Worm (Caenorhabditis elegans) whole organism, L3 larva: Measurements from ENCODE around the gene K09C4.7.

ENCODE experiments used
- R02D3.7 ChIP-seq: fragments of 150-350 bp; optimal IDR thresholded peaks from 2 replicates; lab custom pipeline; 2014; ENCODE audit warnings: missing biosample characterization, missing genetic modification characterization
- ZK546.5 ChIP-seq: sonication (generic microtip); optimal IDR thresholded peaks from 2 replicates; lab custom pipeline; 2017; ENCODE audit warnings: missing biosample characterization, missing genetic modification characterization
- ceh-28 ChIP-seq: fragments of 150-350 bp; optimal IDR thresholded peaks from 2 replicates; lab custom pipeline; 2014; ENCODE audit warnings: missing biosample characterization, missing genetic modification reagents, missing genetic modification characterization
- ceh-82 ChIP-seq: fragments of 150-350 bp; optimal IDR thresholded peaks from 2 replicates; lab custom pipeline; 2014; ENCODE audit warnings: missing biosample characterization, missing genetic modification characterization
- daf-12 ChIP-seq: fragments of 150-350 bp; optimal IDR thresholded peaks from 2 replicates; lab custom pipeline; 2014; ENCODE audit warnings: missing biosample characterization, missing genetic modification reagents, missing genetic modification characterization
- egl-27 ChIP-seq: sonication (generic microtip); optimal IDR thresholded peaks from 4 replicates; lab custom pipeline; 2017; ENCODE audit warnings: missing biosample characterization, missing genetic modification reagents, missing genetic modification characterization
- egl-5 ChIP-seq: fragments of 150-350 bp; optimal IDR thresholded peaks from 2 replicates; lab custom pipeline; 2017; ENCODE audit warnings: missing biosample characterization, missing genetic modification reagents, missing genetic modification characterization, inconsistent platforms
- elt-1 ChIP-seq: fragments of 150-350 bp; optimal IDR thresholded peaks from 2 replicates; lab custom pipeline; 2014; ENCODE audit warnings: missing biosample characterization, missing genetic modification characterization
- elt-2 ChIP-seq: sonication (generic microtip); optimal IDR thresholded peaks from 2 replicates; lab custom pipeline; 2016; ENCODE audit warnings: missing genetic modification reagents, mild to moderate bottlenecking, missing genetic modification characterization, missing compliant biosample characterization
- eor-1 ChIP-seq, 2 experiments: fragments of 150-350 bp; optimal IDR thresholded peaks; 2 replicates each; lab custom pipeline; 2014 to 2018; ENCODE audit warnings: missing biosample characterization in 2 of 2, missing genetic modification characterization in 2 of 2
- fkh-10 ChIP-seq: sonication (generic microtip); optimal IDR thresholded peaks from 2 replicates; lab custom pipeline; 2017; ENCODE audit warnings: missing biosample characterization, missing genetic modification reagents, missing genetic modification characterization
- fkh-2 ChIP-seq: fragments of 150-350 bp; optimal IDR thresholded peaks from 2 replicates; lab custom pipeline; 2014; ENCODE audit warnings: missing biosample characterization, missing genetic modification reagents, missing genetic modification characterization
- fos-1 ChIP-seq: fragments of 150-350 bp; optimal IDR thresholded peaks from 2 replicates; lab custom pipeline; 2014; ENCODE audit warnings: missing biosample characterization, missing genetic modification characterization
- hmg-11 ChIP-seq: sonication (generic microtip); optimal IDR thresholded peaks from 2 replicates; lab custom pipeline; 2016; ENCODE audit warnings: missing genetic modification characterization, missing compliant biosample characterization
- jun-1 ChIP-seq: fragments of 150-350 bp; optimal IDR thresholded peaks from 2 replicates; lab custom pipeline; 2014; ENCODE audit warnings: missing biosample characterization, missing genetic modification reagents, missing genetic modification characterization
- lin-15B ChIP-seq: fragments of 150-350 bp; optimal IDR thresholded peaks from 2 replicates; lab custom pipeline; 2014; ENCODE audit warnings: missing biosample characterization, missing genetic modification characterization
- lin-39 ChIP-seq: fragments of 150-350 bp; optimal IDR thresholded peaks from 2 replicates; lab custom pipeline; 2018; ENCODE audit warnings: missing biosample characterization, missing genetic modification reagents, missing genetic modification characterization
- lsy-12 ChIP-seq: sonication (generic microtip); optimal IDR thresholded peaks from 2 replicates; lab custom pipeline; 2016; ENCODE audit warnings: mild to moderate bottlenecking, missing genetic modification characterization, missing compliant biosample characterization
- mdl-1 ChIP-seq: fragments of 150-350 bp; optimal IDR thresholded peaks from 2 replicates; lab custom pipeline; 2014; ENCODE audit warnings: missing biosample characterization, missing genetic modification characterization
- nhr-12 ChIP-seq: fragments of 150-350 bp; optimal IDR thresholded peaks from 2 replicates; lab custom pipeline; 2014; ENCODE audit warnings: missing biosample characterization, missing genetic modification characterization
- nhr-23 ChIP-seq: fragments of 150-350 bp; optimal IDR thresholded peaks from 2 replicates; lab custom pipeline; 2014; ENCODE audit warnings: missing biosample characterization, missing genetic modification reagents, missing genetic modification characterization
- nhr-237 ChIP-seq: fragments of 150-350 bp; optimal IDR thresholded peaks from 2 replicates; lab custom pipeline; 2014; ENCODE audit warnings: missing biosample characterization, missing genetic modification characterization
- nhr-25 ChIP-seq: sonication (generic microtip); optimal IDR thresholded peaks from 2 replicates; lab custom pipeline; 2017; ENCODE audit warnings: missing biosample characterization, missing genetic modification characterization
- nhr-28 ChIP-seq: fragments of 150-350 bp; optimal IDR thresholded peaks from 2 replicates; lab custom pipeline; 2014; ENCODE audit warnings: missing biosample characterization, missing genetic modification characterization
- nhr-43 ChIP-seq: sonication (generic microtip); optimal IDR thresholded peaks from 2 replicates; lab custom pipeline; 2016; ENCODE audit warnings: mild to moderate bottlenecking, missing genetic modification characterization, missing compliant biosample characterization; ENCODE audit not compliant: poor library complexity, severe bottlenecking
- nhr-76 ChIP-seq: fragments of 150-350 bp; sonication (generic microtip); optimal IDR thresholded peaks from 5 replicates; lab custom pipeline; 2014; ENCODE audit warnings: missing biosample characterization, missing genetic modification characterization
- nhr-77 ChIP-seq: fragments of 150-350 bp; optimal IDR thresholded peaks from 2 replicates; lab custom pipeline; 2014; ENCODE audit warnings: missing biosample characterization, missing genetic modification characterization
- pha-4 ChIP-seq: fragments of 150-350 bp; optimal IDR thresholded peaks from 2 replicates; lab custom pipeline; 2014; ENCODE audit warnings: missing biosample characterization, missing genetic modification reagents, missing genetic modification characterization
- pqm-1 ChIP-seq: fragments of 150-350 bp; optimal IDR thresholded peaks from 2 replicates; lab custom pipeline; 2017; ENCODE audit warnings: missing biosample characterization, missing genetic modification characterization, inconsistent platforms
- sea-2 ChIP-seq: fragments of 150-350 bp; sonication (generic microtip); optimal IDR thresholded peaks from 4 replicates; lab custom pipeline; 2014; ENCODE audit warnings: missing biosample characterization, missing genetic modification reagents, missing genetic modification characterization
- skn-1 ChIP-seq: fragments of 150-350 bp; optimal IDR thresholded peaks from 2 replicates; lab custom pipeline; 2014; ENCODE audit warnings: missing biosample characterization, missing genetic modification characterization
- snpc-4 ChIP-seq: fragments of 150-350 bp; optimal IDR thresholded peaks from 2 replicates; lab custom pipeline; 2014; ENCODE audit warnings: missing biosample characterization, missing genetic modification characterization
- tbx-2 ChIP-seq: sonication (generic microtip); optimal IDR thresholded peaks from 2 replicates; lab custom pipeline; 2016; ENCODE audit warnings: mild to moderate bottlenecking, missing genetic modification characterization, missing compliant biosample characterization
- unc-62 ChIP-seq: fragments of 150-350 bp; sonication (generic microtip); optimal IDR thresholded peaks from 4 replicates; lab custom pipeline; 2014; ENCODE audit warnings: missing biosample characterization, missing genetic modification reagents, missing genetic modification characterization
- ztf-11 ChIP-seq: fragments of 150-350 bp; optimal IDR thresholded peaks from 2 replicates; lab custom pipeline; 2014; ENCODE audit warnings: missing biosample characterization, missing genetic modification characterization
- ztf-4 ChIP-seq: fragments of 150-350 bp; optimal IDR thresholded peaks from 2 replicates; lab custom pipeline; 2014; ENCODE audit warnings: missing biosample characterization, missing genetic modification characterization

K09C4.7 gene

ce11 chrX:3244402-3244801 lies 28.3 kb upstream of the K09C4.7 start:
- TF ChIP-seq pqm-1 (tag; lab: Kevin White, UChicago) = peak; percentile 23
- TF ChIP-seq elt-2 (tag; lab: Kevin White, UChicago) = peak; percentile 65
- no peak for TF ChIP-seq fos-1 (tag; lab: Kevin White, UChicago)

- TF ChIP-seq hmg-11 (tag; lab: Kevin White, UChicago) = peak; percentile 20
- peak; percentile 49 for TF ChIP-seq nhr-23
- TF ChIP-seq pqm-1 (tag; lab: Kevin White, UChicago) = peak; percentile 39
- TF ChIP-seq lin-15B (tag; lab: Kevin White, UChicago) = peak; percentile 35
- TF ChIP-seq mdl-1 (tag; lab: Kevin White, UChicago) = no peak
- peak; percentile 74 for TF ChIP-seq egl-5 (tag; lab: Kevin White, UChicago)
- peak; percentile 59 for TF ChIP-seq elt-2 (tag; lab: Kevin White, UChicago)
- peak; percentile 47 for TF ChIP-seq nhr-25 (tag; lab: Kevin White, UChicago)
- no peak for TF ChIP-seq R02D3.7 (tag; lab: Kevin White, UChicago)
- TF ChIP-seq pha-4 (tag; lab: Kevin White, UChicago) = peak; percentile 93
- peak; percentile 45 for TF ChIP-seq lin-39
- no peak for TF ChIP-seq eor-1 (tag; optimal IDR thresholded peaks at IDR 0.05; lab: Kevin White, UChicago)
- peak; percentile 38 for TF ChIP-seq jun-1 (tag; lab: Kevin White, UChicago)
Measured at ce11 chrX:3245812-3246211, 26.9 kb upstream of the K09C4.7 start, which contains the start of gene F40F4.7. Gene F40F4.7 (minus strand): TSS chrX:3245933.

ce11 chrX:3247768-3248167 lies 24.9 kb upstream of the K09C4.7 start:
- TF ChIP-seq unc-62 (GFP tag; lab: Kevin White, UChicago) = no peak
- no peak for TF ChIP-seq fos-1 (tag; lab: Kevin White, UChicago)
- TF ChIP-seq lin-39 = no peak
- TF ChIP-seq egl-27 (tag; lab: Kevin White, UChicago) = no peak
- no peak for TF ChIP-seq lsy-12
- no peak for TF ChIP-seq jun-1 (tag; lab: Kevin White, UChicago)
- TF ChIP-seq fkh-10 (GFP tag; lab: Kevin White, UChicago) = no peak
- no peak for TF ChIP-seq ztf-11 (tag; lab: Kevin White, UChicago)
- TF ChIP-seq egl-5 (tag; lab: Kevin White, UChicago) = no peak
- TF ChIP-seq ceh-82 (tag; lab: Kevin White, UChicago) = no peak
- no peak for TF ChIP-seq skn-1 (tag; lab: Kevin White, UChicago)
- no peak for TF ChIP-seq nhr-28 (tag; lab: Kevin White, UChicago)
- TF ChIP-seq daf-12 (tag; lab: Kevin White, UChicago) = no peak
- TF ChIP-seq nhr-237 = no peak
- no peak for TF ChIP-seq ceh-28

- peak; percentile 47 for TF ChIP-seq nhr-25 (tag; lab: Kevin White, UChicago)
- TF ChIP-seq lin-39 = no peak
- TF ChIP-seq tbx-2 (tag; lab: Kevin White, UChicago) = no peak
Measured at ce11 chrX:3250481-3251091, 22.1 kb upstream of the K09C4.7 start, which contains the start of gene pqn-37. Gene pqn-37 (minus strand): TSS chrX:3250531.

- TF ChIP-seq nhr-25 (tag; lab: Kevin White, UChicago) (no peak), nhr-12 (tag; lab: Kevin White, UChicago) (no peak), ceh-28 (no peak), nhr-43 (tag; lab: Kevin White, UChicago) (no peak), ztf-11 (tag; lab: Kevin White, UChicago) (no peak), elt-1 (tag; lab: Kevin White, UChicago) (no peak), nhr-76 (no peak), sea-2 (GFP tag; lab: Kevin White, UChicago) (no peak), ceh-82 (tag; lab: Kevin White, UChicago) (no peak), fkh-2 (tag; lab: Kevin White, UChicago) (no peak), nhr-77 (tag; lab: Kevin White, UChicago) (no peak), lsy-12 (no peak), ZK546.5 (tag; lab: Kevin White, UChicago) (no peak), lin-39 (no peak), ztf-4 (tag; lab: Kevin White, UChicago) (no peak), skn-1 (tag; lab: Kevin White, UChicago) (no peak), snpc-4 (no peak)
Measured at ce11 chrX:3252500-3252899, 20.2 kb upstream of the K09C4.7 start, which contains the start of gene tba-9. Gene tba-9 (plus strand): TSS chrX:3252800.
